3 fruit fly cellular contexts compared by ENCODE assay signal in genomic region chr3L:16025020-16025680, dm6.
TF ChIP-seq lines count a peak whose summit lies in the region.

No protein-coding gene starts in this region.

- no peak for TF ChIP-seq CTCF in whole organism, embryonic (GFP tag; optimal IDR thresholded peaks at IDR 0.05; lab: Kevin White, UChicago)

TF ChIP-seq in whole organism, embryonic, 481 proteins besides CTCF, POLR2A, EP300 and RAD21 (continues in another document):
- TF ChIP-seq NC2α (GFP tag; optimal IDR thresholded peaks at IDR 0.05; lab: Kevin White, UChicago): no peak
- TF ChIP-seq CG8478 (optimal IDR thresholded peaks at IDR 0.05; lab: Kevin White, UChicago): no peak
- TF ChIP-seq CG18262 (tag; optimal IDR thresholded peaks at IDR 0.05; lab: Kevin White, UChicago): no peak
- no peak for TF ChIP-seq Ptx1 (GFP tag; IDR thresholded peaks at IDR 0.05; lab: Robert Waterston, UW)
- TF ChIP-seq Fer2 (tag; optimal IDR thresholded peaks at IDR 0.05; lab: Kevin White, UChicago): no peak
- TF ChIP-seq kay (GFP tag; optimal IDR thresholded peaks at IDR 0.05; lab: Kevin White, UChicago): no peak
- TF ChIP-seq Neu2 (GFP tag; optimal IDR thresholded peaks at IDR 0.05; lab: Kevin White, UChicago; ENCODE audit: borderline replicate concordance): no peak
- TF ChIP-seq MBD-R2 (GFP tag; IDR thresholded peaks at IDR 0.05; lab: Robert Waterston, UW): no peak
- TF ChIP-seq CG30403 (GFP tag; optimal IDR thresholded peaks at IDR 0.05; lab: Kevin White, UChicago): no peak
- no peak for TF ChIP-seq Blimp-1 (GFP tag; optimal IDR thresholded peaks at IDR 0.05; lab: Kevin White, UChicago)
- no peak for TF ChIP-seq Dfd (GFP tag; optimal IDR thresholded peaks at IDR 0.05; lab: Kevin White, UChicago)
- no peak for TF ChIP-seq pzg (GFP tag; optimal IDR thresholded peaks at IDR 0.05; lab: Kevin White, UChicago)
- no peak for TF ChIP-seq CG4707 (GFP tag; optimal IDR thresholded peaks at IDR 0.05; lab: Kevin White, UChicago)
- TF ChIP-seq CG6175 (GFP tag; IDR thresholded peaks at IDR 0.05; lab: Robert Waterston, UW): 0 out of 3 replicates have a peak, but pooled peaks have one; percentile 45
- TF ChIP-seq CG8290 (GFP tag; optimal IDR thresholded peaks at IDR 0.05; lab: Kevin White, UChicago): no peak
- TF ChIP-seq CG8290 (tag; optimal IDR thresholded peaks at IDR 0.05; lab: Kevin White, UChicago): no peak
- TF ChIP-seq CG7271 (tag; optimal IDR thresholded peaks at IDR 0.05; lab: Kevin White, UChicago): peak; percentile 24
- no peak for TF ChIP-seq Rx (GFP tag; IDR thresholded peaks at IDR 0.05; lab: Robert Waterston, UW)
- TF ChIP-seq hbn (GFP tag; IDR thresholded peaks at IDR 0.05; lab: Robert Waterston, UW; ENCODE audit: partially characterized antibody): no peak
- peak in 1 of 2 experiments; percentile 96 for TF ChIP-seq tll (GFP tag; optimal IDR thresholded peaks at IDR 0.05; lab: Kevin White, UChicago)
- TF ChIP-seq CG2712 (tag; optimal IDR thresholded peaks at IDR 0.05; lab: Kevin White, UChicago): no peak
- no peak for TF ChIP-seq dati (GFP tag; IDR thresholded peaks at IDR 0.05; lab: Robert Waterston, UW)
- no peak for TF ChIP-seq CG2678 (tag; optimal IDR thresholded peaks at IDR 0.05; lab: Kevin White, UChicago)
- no peak for TF ChIP-seq gem (tag; optimal IDR thresholded peaks at IDR 0.05; lab: Kevin White, UChicago)
- TF ChIP-seq Hsf (GFP tag; optimal IDR thresholded peaks at IDR 0.05; lab: Kevin White, UChicago): no peak
- no peak for TF ChIP-seq CG10274 (GFP tag; optimal IDR thresholded peaks at IDR 0.05; lab: Kevin White, UChicago)
- no peak for TF ChIP-seq CG30020 (tag; optimal IDR thresholded peaks at IDR 0.05; lab: Kevin White, UChicago)
- no peak for TF ChIP-seq CG17612 (GFP tag; IDR thresholded peaks at IDR 0.05; lab: Robert Waterston, UW)
- peak; percentile 9 for TF ChIP-seq pros (GFP tag; optimal IDR thresholded peaks at IDR 0.05; lab: Kevin White, UChicago)
- no peak for TF ChIP-seq Hr39 (optimal IDR thresholded peaks at IDR 0.05; lab: Kevin White, UChicago)
- no peak for TF ChIP-seq Oli (tag; optimal IDR thresholded peaks at IDR 0.05; lab: Kevin White, UChicago)
- TF ChIP-seq vfl (GFP tag; optimal IDR thresholded peaks at IDR 0.05; lab: Kevin White, UChicago): no peak

TF ChIP-seq in whole organism, prepupa, 60 proteins besides CTCF, POLR2A, EP300 and RAD21:
- TF ChIP-seq CG3919 (GFP tag; optimal IDR thresholded peaks at IDR 0.05; lab: Kevin White, UChicago) (no peak), svp (GFP tag; lab: Kevin White, UChicago) (peak; percentile 32), esn (GFP tag; optimal IDR thresholded peaks at IDR 0.05; lab: Kevin White, UChicago) (peak; percentile 13), Blimp-1 (GFP tag; optimal IDR thresholded peaks at IDR 0.05; lab: Kevin White, UChicago) (no peak)

TF ChIP-seq in whole organism, pupa, 21 proteins besides CTCF, POLR2A, EP300 and RAD21:
- no peak for TF ChIP-seq CG34367 (tag; optimal IDR thresholded peaks at IDR 0.05; lab: Kevin White, UChicago)
- peak; percentile 52 for TF ChIP-seq CG13204 (GFP tag; optimal IDR thresholded peaks at IDR 0.05; lab: Kevin White, UChicago)
- TF ChIP-seq Snoo (tag; optimal IDR thresholded peaks at IDR 0.05; lab: Kevin White, UChicago): no peak
